Worm (Caenorhabditis elegans) whole organism, late embryonic: ENCODE data around the gene F41E6.1.

Experiments used
- K02D7.2 ChIP-seq: sonication (generic microtip); optimal IDR thresholded peaks from 2 replicates; lab custom pipeline; 2017; ENCODE audit warnings: mild to moderate bottlenecking, missing genetic modification characterization, missing compliant biosample characterization
- ceh-6 ChIP-seq: fragments of 200-800 bp; sonication (Bioruptor generic); optimal IDR thresholded peaks from 2 replicates; lab custom pipeline; 2018; ENCODE audit warnings: mild to moderate bottlenecking, missing genetic modification characterization, missing compliant biosample characterization
- fax-1 ChIP-seq: sonication (generic microtip); optimal IDR thresholded peaks from 2 replicates; lab custom pipeline; 2016; ENCODE audit warnings: missing genotype, missing genetic modification characterization, missing compliant biosample characterization
- hlh-30 ChIP-seq: sonication (generic microtip); optimal IDR thresholded peaks from 2 replicates; lab custom pipeline; 2017; ENCODE audit warnings: antibody characterized with exemption, missing genetic modification characterization, missing compliant biosample characterization; ENCODE audit not compliant: insufficient read depth
- madf-2 ChIP-seq: sonication (generic microtip); optimal IDR thresholded peaks from 2 replicates; lab custom pipeline; 2017; ENCODE audit warnings: missing genetic modification characterization, missing compliant biosample characterization
- mec-3 ChIP-seq: sonication (generic microtip); optimal IDR thresholded peaks from 2 replicates; lab custom pipeline; 2016; ENCODE audit warnings: borderline replicate concordance, missing genetic modification characterization, missing compliant biosample characterization
- nhr-11 ChIP-seq: fragments of 150-350 bp; optimal IDR thresholded peaks from 2 replicates; lab custom pipeline; 2014; ENCODE audit warnings: missing biosample characterization, missing genetic modification characterization
- nhr-232 ChIP-seq: sonication (generic microtip); optimal IDR thresholded peaks from 2 replicates; lab custom pipeline; 2016; ENCODE audit warnings: missing genetic modification characterization, missing compliant biosample characterization

- TF ChIP-seq madf-2 (tag; lab: Kevin White, UChicago) (peak; percentile 23), ceh-6 (GFP tag; lab: Kevin White, UChicago) (no peak), hlh-30 (tag; lab: Kevin White, UChicago) (peak; percentile 95), mec-3 (tag; lab: Kevin White, UChicago) (no peak), fax-1 (tag; lab: Kevin White, UChicago) (peak; percentile 50), nhr-11 (no peak), K02D7.2 (peak; percentile 36), nhr-232 (tag; lab: Kevin White, UChicago) (peak; percentile 35)
Measured at ce11 chrV:8631277-8631765, 8.9 kb downstream of the F41E6.1 start, which contains the start of gene atg-18.
